Fruit fly (Drosophila melanogaster) whole organism, embryonic: ENCODE data around the gene JIL-1.

Source experiments
- Atf6 ChIP-seq: fragments of 200-800 bp; sonication (Bioruptor generic); IDR thresholded peaks from 2 replicates; pipeline ENCODE4 v1.3.6; 2022; ENCODE audit warnings: missing biosample characterization, missing genetic modification characterization
- BtbVII ChIP-seq: fragments of 200-800 bp; sonication (Bioruptor generic); optimal IDR thresholded peaks from 3 replicates; lab custom pipeline; 2017; ENCODE audit warnings: missing biosample characterization, mild to moderate bottlenecking, missing genetic modification characterization
- CG10147 ChIP-seq: fragments of 200-800 bp; sonication (Bioruptor generic); optimal IDR thresholded peaks from 2 replicates; lab custom pipeline; 2019; ENCODE audit warnings: missing biosample characterization, mild to moderate bottlenecking, missing genetic modification characterization, moderate library complexity
- CG10979 ChIP-seq: fragments of 200-800 bp; sonication (Bioruptor generic); optimal IDR thresholded peaks from 2 replicates; lab custom pipeline; 2018; ENCODE audit warnings: missing biosample characterization, mild to moderate bottlenecking, missing genetic modification characterization, moderate library complexity
- CG11504 ChIP-seq: fragments of 200-800 bp; sonication (Bioruptor generic); optimal IDR thresholded peaks from 3 replicates; lab custom pipeline; 2019; ENCODE audit warnings: missing biosample characterization, mild to moderate bottlenecking, missing genetic modification characterization, moderate library complexity
- CG12071 ChIP-seq: fragments of 200-800 bp; sonication (Bioruptor generic); optimal IDR thresholded peaks from 3 replicates; lab custom pipeline; 2018; ENCODE audit warnings: missing biosample characterization, mild to moderate bottlenecking, missing genetic modification characterization
- CG12744 ChIP-seq: fragments of 200-800 bp; sonication (Bioruptor generic); optimal IDR thresholded peaks from 2 replicates; lab custom pipeline; 2016; ENCODE audit warnings: missing biosample characterization, missing genetic modification characterization
- CG12769 ChIP-seq: fragments of 200-800 bp; sonication (Bioruptor generic); optimal IDR thresholded peaks from 2 replicates; lab custom pipeline; 2019; ENCODE audit warnings: missing biosample characterization, mild to moderate bottlenecking, missing genetic modification characterization, moderate library complexity
- CG31224 ChIP-seq: fragments of 200-800 bp; sonication (Bioruptor generic); IDR thresholded peaks from 2 replicates; pipeline ENCODE4 v1.3.6; 2022; ENCODE audit warnings: missing biosample characterization, missing genetic modification characterization
- CG32532 ChIP-seq: fragments of 200-800 bp; sonication (Bioruptor generic); IDR thresholded peaks from 2 replicates; pipeline ENCODE4 v1.3.6; 2022; ENCODE audit warnings: missing biosample characterization, missing genetic modification characterization
- CG42726 ChIP-seq: fragments of 200-800 bp; sonication (Bioruptor generic); IDR thresholded peaks from 2 replicates; pipeline ENCODE4 v1.3.6; 2022; ENCODE audit warnings: missing biosample characterization, missing genetic modification characterization; ENCODE audit not compliant: partially characterized antibody
- CG5180 ChIP-seq: fragments of 200-800 bp; sonication (Bioruptor generic); optimal IDR thresholded peaks from 3 replicates; lab custom pipeline; 2017; ENCODE audit warnings: missing biosample characterization, missing genetic modification characterization, mild to moderate bottlenecking, moderate library complexity, missing genetic modification reagents
- CG6654 ChIP-seq: fragments of 200-800 bp; sonication (Bioruptor generic); optimal IDR thresholded peaks from 2 replicates; lab custom pipeline; 2017; ENCODE audit warnings: missing biosample characterization, mild to moderate bottlenecking, missing genetic modification characterization
- CG8089 ChIP-seq: fragments of 200-800 bp; sonication (Bioruptor generic); optimal IDR thresholded peaks from 3 replicates; lab custom pipeline; 2016; ENCODE audit warnings: missing biosample characterization, missing genetic modification characterization
- CG8281 ChIP-seq: fragments of 200-800 bp; sonication (Bioruptor generic); optimal IDR thresholded peaks from 2 replicates; lab custom pipeline; 2018; ENCODE audit warnings: missing biosample characterization, mild to moderate bottlenecking, missing genetic modification characterization, moderate library complexity
- CTCF ChIP-seq: fragments of 200-800 bp; sonication (Bioruptor generic); optimal IDR thresholded peaks from 2 replicates; lab custom pipeline; 2017; ENCODE audit warnings: missing biosample characterization, mild to moderate bottlenecking, missing genetic modification characterization, moderate library complexity
- Dref ChIP-seq: fragments of 200-800 bp; sonication (Bioruptor generic); IDR thresholded peaks from 2 replicates; pipeline ENCODE4 v1.3.6; 2022; ENCODE audit warnings: missing biosample characterization, missing genetic modification characterization
- HLH4C ChIP-seq: fragments of 200-800 bp; sonication (Bioruptor generic); IDR thresholded peaks from 3 replicates; pipeline ENCODE4 v1.3.6; 2022; ENCODE audit warnings: missing biosample characterization, missing genetic modification characterization; ENCODE audit not compliant: partially characterized antibody
- Med ChIP-seq: fragments of 200-800 bp; sonication (Bioruptor generic); peaks from one replicate; lab custom pipeline; 2016; ENCODE audit warnings: missing biosample characterization, missing genetic modification characterization, mild to moderate bottlenecking, inconsistent platforms, moderate library complexity
- NfI ChIP-seq: fragments of 200-800 bp; sonication (Bioruptor generic); optimal IDR thresholded peaks from 3 replicates; lab custom pipeline; 2018; ENCODE audit warnings: missing biosample characterization, mild to moderate bottlenecking, missing genetic modification characterization, moderate library complexity
- Six4 ChIP-seq: fragments of 200-800 bp; sonication (Bioruptor generic); optimal IDR thresholded peaks from 2 replicates; lab custom pipeline; 2016; ENCODE audit warnings: missing biosample characterization, missing genetic modification characterization
- Sox102F ChIP-seq: fragments of 200-800 bp; sonication (Bioruptor generic); optimal IDR thresholded peaks from 2 replicates; lab custom pipeline; 2018; ENCODE audit warnings: missing biosample characterization, mild to moderate bottlenecking, missing genetic modification characterization, moderate library complexity
- Sry-δ ChIP-seq: fragments of 200-800 bp; sonication (Bioruptor generic); optimal IDR thresholded peaks from 2 replicates; lab custom pipeline; 2016; ENCODE audit warnings: missing biosample characterization, missing genetic modification characterization
- abd-A ChIP-seq: fragments of 200-800 bp; sonication (Bioruptor generic); optimal IDR thresholded peaks from 3 replicates; lab custom pipeline; 2019; ENCODE audit warnings: missing biosample characterization, mild to moderate bottlenecking, missing genetic modification characterization, moderate library complexity
- ac ChIP-seq: fragments of 200-800 bp; sonication (Bioruptor generic); optimal IDR thresholded peaks from 3 replicates; lab custom pipeline; 2017; ENCODE audit warnings: missing biosample characterization, mild to moderate bottlenecking, missing genetic modification characterization
- ase ChIP-seq: fragments of 200-800 bp; sonication (Bioruptor generic); IDR thresholded peaks from 3 replicates; pipeline ENCODE4 v1.3.6; 2022; ENCODE audit warnings: missing biosample characterization, missing genetic modification characterization
- ash1 ChIP-seq: fragments of 200-800 bp; sonication (Bioruptor generic); optimal IDR thresholded peaks from 2 replicates; lab custom pipeline; 2018; ENCODE audit warnings: missing biosample characterization, mild to moderate bottlenecking, missing genetic modification characterization
- ato ChIP-seq: fragments of 200-800 bp; sonication (Bioruptor generic); IDR thresholded peaks from 2 replicates; pipeline ENCODE4 v1.3.6; 2022; ENCODE audit warnings: missing biosample characterization, missing genetic modification characterization; ENCODE audit not compliant: partially characterized antibody
- bbx ChIP-seq: fragments of 200-800 bp; sonication (Bioruptor generic); IDR thresholded peaks from 2 replicates; pipeline ENCODE4 v1.3.6; 2022; ENCODE audit warnings: missing biosample characterization, missing genetic modification characterization; ENCODE audit not compliant: partially characterized antibody
- cad ChIP-seq: fragments of >200 bp; optimal IDR thresholded peaks from 2 replicates; lab custom pipeline; 2017; ENCODE audit warnings: missing biosample characterization, missing genetic modification characterization
- da ChIP-seq: fragments of 200-800 bp; sonication (Bioruptor generic); optimal IDR thresholded peaks from 2 replicates; lab custom pipeline; 2016; ENCODE audit warnings: missing biosample characterization, missing genetic modification characterization
- fd3F ChIP-seq: fragments of 200-800 bp; sonication (Bioruptor generic); optimal IDR thresholded peaks from 2 replicates; lab custom pipeline; 2018; ENCODE audit warnings: missing biosample characterization, mild to moderate bottlenecking, missing genetic modification characterization, moderate library complexity
- fd96Cb ChIP-seq: fragments of 200-800 bp; sonication (Bioruptor generic); optimal IDR thresholded peaks from 2 replicates; lab custom pipeline; 2018; ENCODE audit warnings: missing biosample characterization, mild to moderate bottlenecking, missing genetic modification characterization, moderate library complexity
- insv ChIP-seq, 2 experiments: fragments of 200-800 bp; sonication (Bioruptor generic); optimal IDR thresholded peaks; 3 replicates each; lab custom pipeline; 2016 to 2018; ENCODE audit warnings: missing biosample characterization in 2 of 2, missing genetic modification characterization in 2 of 2
- klu ChIP-seq: fragments of 200-800 bp; sonication (Bioruptor generic); IDR thresholded peaks from 2 replicates; pipeline ENCODE4 v1.3.6; 2022; ENCODE audit warnings: missing biosample characterization, missing genetic modification characterization
- knrl ChIP-seq: fragments of 200-800 bp; sonication (Bioruptor generic); IDR thresholded peaks from 3 replicates; pipeline ENCODE4 v1.3.6; 2022; ENCODE audit warnings: missing biosample characterization, missing genetic modification characterization; ENCODE audit not compliant: partially characterized antibody
- lmd ChIP-seq: fragments of 200-800 bp; sonication (Bioruptor generic); IDR thresholded peaks from 2 replicates; pipeline ENCODE4 v1.3.6; 2022; ENCODE audit warnings: missing biosample characterization, missing genetic modification characterization
- lola ChIP-seq, 3 experiments: fragments of >200 bp in 2 of 3; fragments of 200-800 bp in 1 of 3; sonication (Bioruptor generic) in 1 of 3; optimal IDR thresholded peaks; 2 replicates each; lab custom pipeline; 2017 to 2019; ENCODE audit warnings: missing biosample characterization in 3 of 3, missing genetic modification characterization in 3 of 3, mild to moderate bottlenecking in 1 of 3, moderate library complexity in 1 of 3
- maf-S ChIP-seq: fragments of 200-800 bp; sonication (Bioruptor generic); optimal IDR thresholded peaks from 2 replicates; lab custom pipeline; 2016; ENCODE audit warnings: missing biosample characterization, missing genetic modification characterization
- mam ChIP-seq: fragments of 200-800 bp; sonication (Bioruptor generic); optimal IDR thresholded peaks from 3 replicates; lab custom pipeline; 2016; ENCODE audit warnings: missing biosample characterization, missing genetic modification characterization
- nom ChIP-seq: fragments of 200-800 bp; sonication (Bioruptor generic); optimal IDR thresholded peaks from 2 replicates; lab custom pipeline; 2017; ENCODE audit warnings: missing biosample characterization, missing genetic modification characterization, mild to moderate bottlenecking, moderate library complexity, missing genetic modification reagents
- pita ChIP-seq: fragments of 200-800 bp; sonication (Bioruptor generic); optimal IDR thresholded peaks from 2 replicates; lab custom pipeline; 2017; ENCODE audit warnings: missing biosample characterization, mild to moderate bottlenecking, missing genetic modification characterization
- sc ChIP-seq, 3 experiments: fragments of >200 bp in 2 of 3; fragments of 200-800 bp in 1 of 3; sonication (Bioruptor generic) in 1 of 3; optimal IDR thresholded peaks; 2 replicates in 2 of 3; 3 replicates in 1 of 3; lab custom pipeline; 2017; ENCODE audit warnings: mild to moderate bottlenecking in 1 of 3, missing biosample characterization in 1 of 3, missing genetic modification characterization in 1 of 3, missing genetic modification reagents in 1 of 3
- scrt ChIP-seq: fragments of 200-800 bp; sonication (Bioruptor generic); optimal IDR thresholded peaks from 2 replicates; lab custom pipeline; 2018; ENCODE audit warnings: missing biosample characterization, mild to moderate bottlenecking, missing genetic modification characterization, moderate library complexity
- slou ChIP-seq: fragments of 200-800 bp; sonication (Bioruptor generic); optimal IDR thresholded peaks from 3 replicates; lab custom pipeline; 2016; ENCODE audit warnings: missing biosample characterization, missing genetic modification characterization
- stwl ChIP-seq: fragments of 200-800 bp; sonication (Bioruptor generic); optimal IDR thresholded peaks from 3 replicates; lab custom pipeline; 2018; ENCODE audit warnings: missing biosample characterization, mild to moderate bottlenecking, missing genetic modification characterization, moderate library complexity
- wdn ChIP-seq: fragments of 200-800 bp; sonication (Bioruptor generic); IDR thresholded peaks from 2 replicates; pipeline ENCODE4 v1.3.6; 2022; ENCODE audit warnings: missing biosample characterization, missing genetic modification characterization
- yki ChIP-seq: fragments of >200 bp; optimal IDR thresholded peaks from 3 replicates; lab custom pipeline; 2018

The JIL-1 gene

dm6 chr3L:11124439-11124838, 31.4 kb upstream of the JIL-1 start (continued):
- no peak for TF ChIP-seq CG5180 (GFP tag; lab: Kevin White, UChicago)
- TF ChIP-seq CG42726 (GFP tag; lab: Robert Waterston, UW) = no peak
- no peak for TF ChIP-seq CG10147
- TF ChIP-seq CG11504 = peak; percentile 46
- peak; percentile 23 for TF ChIP-seq NfI (GFP tag; lab: Kevin White, UChicago)
- TF ChIP-seq knrl = no peak
- TF ChIP-seq klu (GFP tag; lab: Robert Waterston, UW) = no peak
- TF ChIP-seq CTCF (GFP tag; lab: Kevin White, UChicago) = no peak
- no peak for TF ChIP-seq Dref (GFP tag; lab: Robert Waterston, UW)
- TF ChIP-seq fd96Cb (tag; lab: Kevin White, UChicago) = peak; percentile 7
- no peak for TF ChIP-seq CG32532 (GFP tag; lab: Robert Waterston, UW)
- TF ChIP-seq sc (optimal IDR thresholded peaks at IDR 0.05; lab: Kevin White, UChicago) = no peak
- no peak for TF ChIP-seq sc (GFP tag; optimal IDR thresholded peaks at IDR 0.05; lab: Kevin White, UChicago)
- TF ChIP-seq yki = no peak

dm6 chr3L:11123598-11124284, 30.7 kb upstream of the JIL-1 start:
- TF ChIP-seq insv (GFP tag; optimal IDR thresholded peaks at IDR 0.05; lab: Kevin White, UChicago) = no peak
- no peak for TF ChIP-seq lmd (GFP tag; lab: Robert Waterston, UW)
- no peak for TF ChIP-seq CG12744 (GFP tag; lab: Kevin White, UChicago)
- peak; percentile 96 for TF ChIP-seq CG6654 (GFP tag; lab: Kevin White, UChicago)
- TF ChIP-seq mam (GFP tag; lab: Kevin White, UChicago) = no peak
- TF ChIP-seq Med (GFP tag; lab: Kevin White, UChicago) = peak; percentile 3
- no peak for TF ChIP-seq Sry-δ (GFP tag; lab: Kevin White, UChicago)
- peak; percentile 41 for TF ChIP-seq nom (GFP tag; lab: Kevin White, UChicago)
- TF ChIP-seq ato = 0 out of 2 replicates have a peak, but pooled peaks have one; percentile 37
- TF ChIP-seq scrt = peak; percentile 22
- TF ChIP-seq CG31224 = no peak
- 0 out of 3 replicates have a peak, but pooled peaks have one; percentile 8 for TF ChIP-seq ase (GFP tag; lab: Robert Waterston, UW)
- TF ChIP-seq da (GFP tag; lab: Kevin White, UChicago) = peak; percentile 31
- no peak for TF ChIP-seq Sox102F (GFP tag; lab: Kevin White, UChicago)
- no peak for TF ChIP-seq CG8281
- peak; percentile 29 for TF ChIP-seq ac
- no peak for TF ChIP-seq CG12071 (GFP tag; lab: Kevin White, UChicago)
- TF ChIP-seq bbx (GFP tag; lab: Robert Waterston, UW) = peak; percentile 20; the same call in 1 of the 2 replicates
- no peak for TF ChIP-seq lola (GFP tag; optimal IDR thresholded peaks at IDR 0.05; lab: Kevin White, UChicago)
- no peak for TF ChIP-seq ash1 (GFP tag; lab: Kevin White, UChicago)
- no peak for TF ChIP-seq wdn
- TF ChIP-seq CG10979 (tag; lab: Kevin White, UChicago) = no peak
- TF ChIP-seq BtbVII (GFP tag; lab: Kevin White, UChicago) = peak; percentile 2
- TF ChIP-seq CG12769 (tag; lab: Kevin White, UChicago) = peak; percentile 2
- TF ChIP-seq Six4 (GFP tag; lab: Kevin White, UChicago) = no peak
- TF ChIP-seq abd-A (tag; lab: Kevin White, UChicago) = peak; percentile 32
- TF ChIP-seq CG8089 (GFP tag; lab: Kevin White, UChicago) = no peak
- no peak for TF ChIP-seq fd3F
- no peak for TF ChIP-seq maf-S (GFP tag; lab: Kevin White, UChicago)
- no peak for TF ChIP-seq pita (GFP tag; lab: Kevin White, UChicago)
- TF ChIP-seq HLH4C = 0 out of 3 replicates have a peak, but pooled peaks have one; percentile 19
- TF ChIP-seq stwl (tag; lab: Kevin White, UChicago) = no peak
- no peak for TF ChIP-seq CG11504
- no peak for TF ChIP-seq slou (GFP tag; lab: Kevin White, UChicago)
- peak; percentile 75 for TF ChIP-seq cad (GFP tag; lab: Kevin White, UChicago)
- peak; percentile 72 for TF ChIP-seq yki
- no peak for TF ChIP-seq Atf6 (GFP tag; lab: Robert Waterston, UW)
